Fruit fly (Drosophila melanogaster) whole organism, adult: ENCODE results near the gene CG4653.

Experiments
- CG11617 ChIP-seq: fragments of 200-800 bp; sonication (Bioruptor generic); optimal IDR thresholded peaks from 2 replicates; lab custom pipeline; 2017; ENCODE audit warnings: mild to moderate bottlenecking, missing biosample characterization, missing genetic modification reagents, missing genetic modification characterization
- CG12768 ChIP-seq: fragments of 200-800 bp; sonication (Bioruptor generic); optimal IDR thresholded peaks from 2 replicates; lab custom pipeline; 2017; ENCODE audit warnings: missing biosample characterization, missing genetic modification characterization, mild to moderate bottlenecking, moderate library complexity, missing genetic modification reagents
- CG14711 ChIP-seq: fragments of 200-800 bp; sonication (Bioruptor generic); optimal IDR thresholded peaks from 2 replicates; lab custom pipeline; 2018; ENCODE audit warnings: missing biosample characterization, mild to moderate bottlenecking, missing genetic modification characterization, moderate library complexity
- CG33017 ChIP-seq: fragments of 200-800 bp; sonication (Bioruptor generic); optimal IDR thresholded peaks from 2 replicates; lab custom pipeline; 2018; ENCODE audit warnings: missing biosample characterization, mild to moderate bottlenecking, missing genetic modification characterization, moderate library complexity
- Clk ChIP-seq: fragments of 200-800 bp; sonication (Bioruptor generic); optimal IDR thresholded peaks from 2 replicates; lab custom pipeline; 2017; ENCODE audit warnings: missing biosample characterization, missing genetic modification characterization
- Crg-1 ChIP-seq: fragments of 200-800 bp; sonication (Bioruptor generic); optimal IDR thresholded peaks from 2 replicates; lab custom pipeline; 2016; ENCODE audit warnings: missing biosample characterization, missing genetic modification characterization
- Mnt ChIP-seq: fragments of 200-800 bp; sonication (Bioruptor generic); optimal IDR thresholded peaks from 2 replicates; lab custom pipeline; 2016; ENCODE audit warnings: missing biosample characterization, mild to moderate bottlenecking, missing genetic modification characterization
- bab1 ChIP-seq: fragments of 200-800 bp; sonication (Bioruptor generic); optimal IDR thresholded peaks from 3 replicates; lab custom pipeline; 2019; ENCODE audit warnings: missing biosample characterization, mild to moderate bottlenecking, missing genetic modification characterization, moderate library complexity
- cnc ChIP-seq, 2 experiments: fragments of >200 bp; optimal IDR thresholded peaks; 2 replicates each; lab custom pipeline; 2017
- kay ChIP-seq: fragments of 200-800 bp; sonication (Bioruptor generic); peaks from one replicate; lab custom pipeline; 2016; ENCODE audit warnings: missing biosample characterization, missing genetic modification characterization, borderline replicate concordance
- ovo ChIP-seq: fragments of 200-800 bp; sonication (Bioruptor generic); optimal IDR thresholded peaks from 2 replicates; lab custom pipeline; 2016; ENCODE audit warnings: missing biosample characterization, missing genetic modification characterization
- tj ChIP-seq: fragments of 200-800 bp; sonication (Bioruptor generic); optimal IDR thresholded peaks from 3 replicates; lab custom pipeline; 2017; ENCODE audit warnings: missing biosample characterization, mild to moderate bottlenecking, missing genetic modification characterization, moderate library complexity
- toe ChIP-seq: fragments of 200-800 bp; sonication (Bioruptor generic); optimal IDR thresholded peaks from 2 replicates; lab custom pipeline; 2016; ENCODE audit warnings: missing biosample characterization, missing genetic modification characterization

- TF ChIP-seq CG33017 (tag; lab: Kevin White, UChicago): no peak
- no peak for TF ChIP-seq Mnt
- TF ChIP-seq toe: no peak
- TF ChIP-seq CG14711 (tag; lab: Kevin White, UChicago): peak; percentile 7
- no peak for TF ChIP-seq bab1
- TF ChIP-seq ovo: no peak
- TF ChIP-seq cnc (optimal IDR thresholded peaks at IDR 0.05; lab: Kevin White, UChicago): no peak
- no peak for TF ChIP-seq kay (GFP tag; lab: Kevin White, UChicago)
- TF ChIP-seq Crg-1: no peak
- no peak for TF ChIP-seq Clk
- TF ChIP-seq CG11617 (GFP tag; lab: Kevin White, UChicago): peak; percentile 9
- no peak for TF ChIP-seq CG12768 (GFP tag; lab: Kevin White, UChicago)
- no peak for TF ChIP-seq tj
These were observed 26.7 kb upstream of the CG4653 start for dm6 chrX:16677163-16677562.
